Worm (Caenorhabditis elegans) whole organism, L3 larva: ENCODE data around the gene T27E7.3.

Experiments
- ZK546.5 ChIP-seq: sonication (generic microtip); optimal IDR thresholded peaks from 2 replicates; lab custom pipeline; 2017; ENCODE audit warnings: missing biosample characterization, missing genetic modification characterization
- aly-2 ChIP-seq: fragments of 150-350 bp; optimal IDR thresholded peaks from 2 replicates; lab custom pipeline; 2014; ENCODE audit warnings: missing biosample characterization, missing genetic modification characterization
- ceh-16 ChIP-seq: sonication (generic microtip); optimal IDR thresholded peaks from 2 replicates; lab custom pipeline; 2017; ENCODE audit warnings: missing biosample characterization, missing genetic modification characterization
- ceh-82 ChIP-seq: fragments of 150-350 bp; optimal IDR thresholded peaks from 2 replicates; lab custom pipeline; 2014; ENCODE audit warnings: missing biosample characterization, missing genetic modification characterization
- fkh-10 ChIP-seq: sonication (generic microtip); optimal IDR thresholded peaks from 2 replicates; lab custom pipeline; 2017; ENCODE audit warnings: missing biosample characterization, missing genetic modification reagents, missing genetic modification characterization
- fos-1 ChIP-seq: fragments of 150-350 bp; optimal IDR thresholded peaks from 2 replicates; lab custom pipeline; 2014; ENCODE audit warnings: missing biosample characterization, missing genetic modification characterization
- lin-15B ChIP-seq: fragments of 150-350 bp; optimal IDR thresholded peaks from 2 replicates; lab custom pipeline; 2014; ENCODE audit warnings: missing biosample characterization, missing genetic modification characterization
- nfya-1 ChIP-seq: sonication (generic microtip); optimal IDR thresholded peaks from 2 replicates; lab custom pipeline; 2017; ENCODE audit warnings: missing genetic modification characterization, mild to moderate bottlenecking, missing compliant biosample characterization, antibody characterized with exemption, moderate library complexity; ENCODE audit not compliant: insufficient read depth
- nhr-11 ChIP-seq: fragments of 150-350 bp; optimal IDR thresholded peaks from 2 replicates; lab custom pipeline; 2014; ENCODE audit warnings: missing biosample characterization, missing genetic modification characterization
- nhr-237 ChIP-seq: fragments of 150-350 bp; optimal IDR thresholded peaks from 2 replicates; lab custom pipeline; 2014; ENCODE audit warnings: missing biosample characterization, missing genetic modification characterization
- nhr-28 ChIP-seq: fragments of 150-350 bp; optimal IDR thresholded peaks from 2 replicates; lab custom pipeline; 2014; ENCODE audit warnings: missing biosample characterization, missing genetic modification characterization
- snpc-4 ChIP-seq: fragments of 150-350 bp; optimal IDR thresholded peaks from 2 replicates; lab custom pipeline; 2014; ENCODE audit warnings: missing biosample characterization, missing genetic modification characterization
- unc-62 ChIP-seq: fragments of 150-350 bp; sonication (generic microtip); optimal IDR thresholded peaks from 4 replicates; lab custom pipeline; 2014; ENCODE audit warnings: missing biosample characterization, missing genetic modification reagents, missing genetic modification characterization
- zag-1 ChIP-seq: fragments of 150-350 bp; optimal IDR thresholded peaks from 2 replicates; lab custom pipeline; 2014; ENCODE audit warnings: missing biosample characterization, missing genetic modification characterization

DNA sequence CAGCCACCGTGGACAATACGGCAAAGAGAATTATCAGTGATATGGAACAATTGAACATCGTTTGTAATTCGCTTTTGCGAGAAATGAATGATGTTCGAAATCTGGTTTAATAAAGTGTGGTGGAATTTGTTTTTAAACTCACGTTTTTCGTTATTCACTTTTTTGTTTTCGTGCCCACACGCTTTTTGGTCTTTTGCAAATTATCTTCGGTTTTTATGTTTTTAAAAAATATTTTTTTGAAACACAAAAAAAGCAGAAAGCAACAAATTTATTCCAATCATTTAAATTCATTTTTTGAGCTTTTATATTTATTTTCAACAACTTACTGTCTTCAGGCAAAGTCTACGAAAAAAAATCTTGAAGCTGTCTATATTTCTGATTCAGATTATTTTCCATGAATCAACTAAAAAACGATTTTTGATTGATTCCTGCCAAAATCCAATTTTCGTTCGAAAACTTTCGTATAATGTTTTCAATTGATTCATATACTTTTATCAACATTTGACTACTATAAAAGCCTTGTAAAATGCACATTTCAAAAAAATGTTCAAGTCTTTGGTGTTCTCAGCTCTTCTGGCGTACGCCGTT lies 45.6 kb downstream of the T27E7.3 start, which contains the start of the genes Y57G11B.3 and Y57G11B.5:
- TF ChIP-seq zag-1 (no peak), aly-2 (tag; lab: Kevin White, UChicago) (no peak), ceh-82 (tag; lab: Kevin White, UChicago) (no peak), ZK546.5 (tag; lab: Kevin White, UChicago) (no peak), lin-15B (tag; lab: Kevin White, UChicago) (no peak), snpc-4 (tag; lab: Kevin White, UChicago) (no peak), nhr-237 (no peak), nhr-11 (no peak), fos-1 (tag; lab: Kevin White, UChicago) (no peak), nhr-28 (no peak), fkh-10 (no peak), unc-62 (no peak), nfya-1 (no peak), ceh-16 (tag; lab: Kevin White, UChicago) (no peak)
